Fruit fly (Drosophila melanogaster): ENCODE data around the gene CG31099.

- TF ChIP-seq psq (optimal IDR thresholded peaks at IDR 0.05) = no peak
- no peak for TF ChIP-seq Myc (optimal IDR thresholded peaks at IDR 0.05)
Observed at dm6 chr3R:25303857-25304440, 6.8 kb downstream of the CG31099 start, which contains the start of gene CG31436.

All from Kc167 (cell line).